Worm (Caenorhabditis elegans): ENCODE measurements around the gene C18D11.10.

The C18D11.10 gene

ce11 chrIII:11777321-11777720 lies 30.2 kb upstream of the C18D11.10 start, which contains the start of gene mdt-21:
Gene mdt-21 (plus strand): TSS chrIII:11777621.
- TF ChIP-seq ZK185.1 (tag; optimal IDR thresholded peaks at IDR 0.05; ENCODE audit: poor library complexity, severe bottlenecking) (no peak), T26A5.8 (tag; optimal IDR thresholded peaks at IDR 0.05) (no peak), fkh-3 (tag; optimal IDR thresholded peaks at IDR 0.05) (no peak), gei-17 (GFP tag; optimal IDR thresholded peaks at IDR 0.05) (no peak), madf-3 (GFP tag; IDR thresholded peaks at IDR 0.05) (no peak), nfyb-1 (GFP tag; IDR thresholded peaks at IDR 0.05) (no peak), attf-3 (GFP tag; conservative IDR thresholded peaks at IDR 0.05) (no peak), Y53G8AR.9 (GFP tag; conservative IDR thresholded peaks at IDR 0.05) (no peak), aptf-3 (GFP tag; IDR thresholded peaks at IDR 0.05) (no peak), F23B12.7 (tag; optimal IDR thresholded peaks at IDR 0.05; ENCODE audit: insufficient read depth) (no peak), F33H1.4 (GFP tag; IDR thresholded peaks at IDR 0.05) (no peak), snpc-1.1 (tag; optimal IDR thresholded peaks at IDR 0.05; ENCODE audit: insufficient read depth) (no peak), ztf-3 (GFP tag; optimal IDR thresholded peaks at IDR 0.05) (no peak), ccch-3 (GFP tag; optimal IDR thresholded peaks at IDR 0.05) (no peak), B0019.2 (GFP tag; conservative IDR thresholded peaks at IDR 0.05) (no peak), mcd-1 (GFP tag; IDR thresholded peaks at IDR 0.05) (no peak), nfya-1 (tag; optimal IDR thresholded peaks at IDR 0.05; ENCODE audit: borderline replicate concordance, insufficient read depth) (no peak), Y56A3A.18 (GFP tag; IDR thresholded peaks at IDR 0.05) (no peak), cebp-2 (GFP tag; IDR thresholded peaks at IDR 0.05) (no peak), rpc-1 (optimal IDR thresholded peaks at IDR 0.05) (no peak), rpc-1 (tag; optimal IDR thresholded peaks at IDR 0.05) (no peak)

ce11 chrIII:11780183-11780664 lies 27.3 kb upstream of the C18D11.10 start, which contains the start of gene C24H11.5:
Gene C24H11.5 (plus strand): TSS chrIII:11780233.
- TF ChIP-seq F52B5.7 (tag; optimal IDR thresholded peaks at IDR 0.05) (no peak), nhr-179 (tag; optimal IDR thresholded peaks at IDR 0.05) (no peak), D2030.7 (GFP tag; IDR thresholded peaks at IDR 0.05) (no peak), lsl-1 (GFP tag; optimal IDR thresholded peaks at IDR 0.05) (no peak), rec-8 (tag; optimal IDR thresholded peaks at IDR 0.05) (no peak), hsf-1 (GFP tag; IDR thresholded peaks at IDR 0.05) (no peak)

ce11 chrIII:11781800-11782199 lies 25.7 kb upstream of the C18D11.10 start, which contains the start of gene srd-74:
Gene srd-74 (plus strand): TSS chrIII:11782100.
- TF ChIP-seq snpc-1.3 (tag; optimal IDR thresholded peaks at IDR 0.05; ENCODE audit: insufficient read depth) (no peak), C06A6.2 (GFP tag; conservative IDR thresholded peaks at IDR 0.05) (no peak), lag-1 (GFP tag; IDR thresholded peaks at IDR 0.05) (no peak), akir-1 (GFP tag; optimal IDR thresholded peaks at IDR 0.05) (no peak), ama-1 (optimal IDR thresholded peaks at IDR 0.05) (no peak), ama-1 (GFP tag; optimal IDR thresholded peaks at IDR 0.05) (no peak), sptf-2 (GFP tag; optimal IDR thresholded peaks at IDR 0.05) (no peak), tbp1 (GFP tag; optimal IDR thresholded peaks at IDR 0.05) (no peak), B0035.1 (tag; optimal IDR thresholded peaks at IDR 0.05) (no peak), him-1 (tag; optimal IDR thresholded peaks at IDR 0.05) (no peak), efl-1 (GFP tag; optimal IDR thresholded peaks at IDR 0.05) (no peak), ets-4 (GFP tag; optimal IDR thresholded peaks at IDR 0.05) (no peak), mel-28 (tag; optimal IDR thresholded peaks at IDR 0.05; ENCODE audit: borderline replicate concordance) (no peak), zim-3 (tag; optimal IDR thresholded peaks at IDR 0.05) (no peak), Y67H2A.10 (GFP tag; conservative IDR thresholded peaks at IDR 0.05) (no peak), snpc-3.4 (tag; optimal IDR thresholded peaks at IDR 0.05) (no peak), zfh-2 (GFP tag; conservative IDR thresholded peaks at IDR 0.05) (no peak)
